Worm (Caenorhabditis elegans): ENCODE data around the gene hst-2.

Gene hst-2

DNA sequence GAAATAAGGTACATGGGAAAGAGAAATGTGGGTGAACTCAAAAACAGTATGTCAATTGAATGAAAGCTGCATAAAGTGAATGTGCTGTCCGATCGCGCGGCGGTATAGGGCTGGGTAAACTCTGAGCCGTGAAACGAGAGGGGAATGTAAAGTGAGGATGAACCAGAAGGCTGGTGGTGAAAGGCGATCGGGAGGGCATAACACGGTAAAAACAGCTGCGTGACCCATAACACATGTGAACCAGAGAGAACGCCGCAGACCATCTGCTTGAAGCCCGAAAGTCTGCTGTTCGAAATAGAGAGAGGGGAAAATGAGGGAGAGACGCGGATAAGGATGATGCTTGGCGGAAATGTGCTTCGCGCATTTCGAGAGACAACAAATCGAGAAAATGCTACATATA lies 3.5 kb upstream of the hst-2 start:
- TF ChIP-seq him-1 (tag; optimal IDR thresholded peaks at IDR 0.05): no peak
- no peak for TF ChIP-seq W03F9.2 (tag; optimal IDR thresholded peaks at IDR 0.05)
- no peak for TF ChIP-seq dao-5 (tag; optimal IDR thresholded peaks at IDR 0.05)

DNA sequence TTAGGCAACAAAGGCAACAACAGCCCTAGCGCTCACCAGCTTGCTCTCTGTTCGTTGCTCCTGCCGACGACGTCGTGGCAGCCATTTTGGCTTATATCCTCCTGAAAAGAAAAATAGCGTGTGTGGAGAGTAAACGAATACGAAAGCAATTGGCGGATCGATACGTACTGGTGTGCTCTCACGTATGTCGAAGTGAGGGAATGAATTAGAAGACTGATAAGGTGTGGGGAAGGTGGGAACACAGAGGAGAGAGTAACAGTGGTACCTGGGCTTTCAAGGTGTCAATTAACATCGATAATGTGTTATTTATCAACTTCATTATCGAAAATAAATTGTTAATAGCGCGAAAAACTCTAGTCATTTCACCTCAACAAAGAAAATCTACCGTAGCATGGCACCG lies 1.8 kb upstream of the hst-2 start, which contains the start of gene C34F6.5:
TSS of gene C34F6.5 (minus strand) at position 101 of the 400 bp plus-strand sequence.
- TF ChIP-seq him-1 (tag; optimal IDR thresholded peaks at IDR 0.05) (no peak), W03F9.2 (tag; optimal IDR thresholded peaks at IDR 0.05) (no peak), dao-5 (tag; optimal IDR thresholded peaks at IDR 0.05) (no peak)

DNA sequence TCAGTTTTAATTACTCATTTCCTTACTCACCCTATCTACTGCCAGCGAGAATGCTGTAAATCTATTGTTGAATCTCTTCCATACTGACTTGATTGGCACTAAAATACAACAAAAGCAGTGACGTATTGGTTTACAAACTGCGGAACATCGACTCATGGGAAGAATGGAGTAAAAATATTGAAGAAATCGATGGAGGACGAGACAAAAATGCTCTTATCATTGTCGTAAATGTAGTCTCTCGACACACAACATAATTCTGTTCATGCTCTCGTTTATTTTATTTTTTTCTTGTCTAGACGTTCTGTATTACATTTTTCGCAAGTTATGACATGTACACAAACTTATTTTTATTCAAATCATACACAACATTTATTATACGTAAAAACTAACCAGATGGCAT lies 3.2 kb downstream of the hst-2 start, which contains the start of gene C34F6.11:
TSS of gene C34F6.11 (minus strand) at position 160 of the 400 bp plus-strand sequence.
- TF ChIP-seq W03F9.2 (tag; optimal IDR thresholded peaks at IDR 0.05) (no peak), dao-5 (tag; optimal IDR thresholded peaks at IDR 0.05) (no peak), him-1 (tag; optimal IDR thresholded peaks at IDR 0.05) (no peak)

DNA sequence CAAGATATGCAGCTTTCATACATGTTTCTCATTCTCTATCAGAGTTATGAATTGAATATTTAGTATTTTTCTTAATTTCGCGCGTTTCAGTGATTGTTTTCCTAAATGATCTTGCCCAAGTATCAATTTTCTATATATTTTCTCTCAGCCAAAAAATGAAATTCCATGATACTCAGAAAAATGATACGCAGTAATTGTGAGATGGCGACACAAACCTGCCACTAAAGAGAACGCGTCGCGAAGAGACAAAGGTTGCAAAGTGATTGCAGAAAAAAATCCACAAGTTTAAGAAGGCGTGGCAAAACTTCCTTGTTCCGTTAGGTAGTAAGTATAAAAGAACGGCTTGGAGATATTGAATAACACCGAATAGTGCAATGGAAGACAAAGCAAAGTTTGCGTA lies 5.8 kb downstream of the hst-2 start, which contains the start of gene col-179:
TSS of gene col-179 (plus strand) at position 301 of the 400 bp plus-strand sequence.
- TF ChIP-seq him-1 (tag; optimal IDR thresholded peaks at IDR 0.05) (no peak), W03F9.2 (tag; optimal IDR thresholded peaks at IDR 0.05) (no peak), dao-5 (tag; optimal IDR thresholded peaks at IDR 0.05) (no peak)

DNA sequence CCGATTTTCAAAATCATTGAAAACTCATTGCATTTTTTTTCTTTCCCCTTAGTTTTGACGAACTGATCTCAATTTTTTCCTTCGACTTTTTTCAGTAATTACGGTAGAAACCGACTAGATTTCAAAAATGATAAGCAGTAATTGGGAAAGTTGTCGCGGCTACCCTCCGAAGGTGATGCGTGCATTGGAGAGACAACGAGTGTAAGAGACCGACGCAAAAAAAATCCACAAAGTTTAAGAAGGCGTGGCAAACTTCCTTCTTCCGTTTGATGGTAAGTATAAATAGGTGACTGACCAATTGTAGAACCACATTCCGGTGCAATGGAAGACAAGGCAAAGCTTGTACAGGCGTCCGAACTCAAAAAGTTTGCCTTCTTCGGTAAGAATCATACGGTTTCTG lies 7.8 kb downstream of the hst-2 start, which contains the start of gene col-178:
TSS of gene col-178 (plus strand) at position 301 of the 400 bp plus-strand sequence.
- no peak for TF ChIP-seq W03F9.2 (tag; optimal IDR thresholded peaks at IDR 0.05)
- no peak for TF ChIP-seq him-1 (tag; optimal IDR thresholded peaks at IDR 0.05)
- TF ChIP-seq dao-5 (tag; optimal IDR thresholded peaks at IDR 0.05): no peak

DNA sequence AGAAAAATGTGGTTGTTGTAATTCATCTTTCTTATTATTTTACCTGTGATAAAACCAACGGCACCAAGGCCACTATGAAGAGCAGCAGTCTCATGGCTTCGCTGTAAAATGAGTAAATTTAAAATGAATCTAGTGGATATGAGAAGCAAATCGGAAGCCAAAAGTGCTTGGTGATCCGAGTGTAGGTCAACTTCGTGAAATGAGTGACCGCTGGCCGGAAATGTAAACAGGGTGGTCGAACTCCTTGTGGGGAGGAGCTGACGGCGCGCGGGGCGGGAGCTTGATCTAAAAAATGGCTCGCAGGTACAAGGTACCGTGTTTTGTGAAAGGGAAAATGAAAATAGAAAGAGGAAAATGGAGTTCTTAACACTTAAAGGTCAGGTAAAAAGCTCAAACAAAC lies 10.2 kb downstream of the hst-2 start, which contains the start of gene C34F6.1:
TSS of gene C34F6.1 (minus strand) at position 101 of the 400 bp plus-strand sequence.
- TF ChIP-seq W03F9.2 (tag; optimal IDR thresholded peaks at IDR 0.05) (no peak), him-1 (tag; optimal IDR thresholded peaks at IDR 0.05) (no peak), dao-5 (tag; optimal IDR thresholded peaks at IDR 0.05) (no peak)

DNA sequence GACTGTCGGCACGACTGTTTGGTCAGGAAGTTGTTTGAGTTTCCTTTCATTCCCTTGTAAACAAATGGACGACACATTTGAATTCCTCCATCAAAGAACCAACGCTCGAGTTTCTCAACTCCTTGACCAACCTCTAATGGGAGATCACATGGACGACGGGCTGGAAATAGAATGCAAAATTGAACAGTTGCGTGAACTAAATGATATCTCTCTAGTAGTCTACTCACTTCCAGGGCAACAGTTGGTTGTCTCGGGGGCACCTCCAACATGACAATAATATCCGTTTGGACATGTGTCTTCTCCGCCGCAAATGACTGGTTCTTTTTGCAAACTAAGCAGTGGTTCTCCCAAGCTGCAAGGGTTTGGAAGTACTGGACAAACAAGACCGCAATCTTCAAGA lies 13.3 kb downstream of the hst-2 start:
- TF ChIP-seq him-1 (tag; optimal IDR thresholded peaks at IDR 0.05): no peak
- TF ChIP-seq dao-5 (tag; optimal IDR thresholded peaks at IDR 0.05): no peak
- TF ChIP-seq W03F9.2 (tag; optimal IDR thresholded peaks at IDR 0.05): no peak

DNA sequence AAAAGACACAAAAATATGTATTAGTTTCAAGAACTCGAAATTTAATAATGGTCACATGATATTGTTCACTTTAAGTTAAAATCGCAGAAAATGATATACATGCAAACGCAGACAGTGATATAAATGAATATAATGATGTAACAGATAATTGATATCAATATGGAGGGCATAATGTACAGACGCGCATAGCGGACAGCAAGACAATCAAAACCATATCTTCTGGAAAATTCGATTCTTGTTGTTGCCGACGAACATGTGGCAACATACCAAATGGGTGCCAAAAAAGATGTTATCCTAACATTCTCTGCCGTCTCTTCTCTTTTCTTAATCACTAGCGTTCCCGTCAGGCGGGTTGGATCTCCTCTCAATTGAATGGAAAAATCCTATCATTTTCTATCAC lies 16.5 kb downstream of the hst-2 start:
- no peak for TF ChIP-seq W03F9.2 (tag; optimal IDR thresholded peaks at IDR 0.05)
- no peak for TF ChIP-seq him-1 (tag; optimal IDR thresholded peaks at IDR 0.05)
- TF ChIP-seq dao-5 (tag; optimal IDR thresholded peaks at IDR 0.05): no peak

DNA sequence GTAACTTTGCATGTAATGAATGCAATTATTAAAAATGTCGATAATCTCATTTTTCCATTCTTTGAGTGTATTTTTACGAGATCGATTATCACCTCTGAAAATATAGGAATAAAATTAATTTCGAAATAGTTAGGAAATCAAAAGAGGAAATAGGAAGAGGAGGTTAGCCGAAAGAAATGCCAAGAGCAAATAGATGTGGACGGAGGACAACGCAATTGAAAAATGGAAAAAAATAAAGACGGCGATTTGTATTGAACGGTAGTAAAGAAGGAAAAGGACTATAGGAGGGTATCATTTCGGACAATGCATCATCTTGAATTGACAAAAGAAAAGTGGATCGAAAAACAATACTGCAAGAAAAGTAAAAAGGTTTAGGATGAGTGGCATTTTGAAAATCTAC lies 17.4 kb downstream of the hst-2 start, which contains the start of gene F13D2.1:
TSS of gene F13D2.1 (minus strand) at position 101 of the 400 bp plus-strand sequence.
- TF ChIP-seq him-1 (tag; optimal IDR thresholded peaks at IDR 0.05) (no peak), W03F9.2 (tag; optimal IDR thresholded peaks at IDR 0.05) (no peak), dao-5 (tag; optimal IDR thresholded peaks at IDR 0.05) (no peak)

DNA sequence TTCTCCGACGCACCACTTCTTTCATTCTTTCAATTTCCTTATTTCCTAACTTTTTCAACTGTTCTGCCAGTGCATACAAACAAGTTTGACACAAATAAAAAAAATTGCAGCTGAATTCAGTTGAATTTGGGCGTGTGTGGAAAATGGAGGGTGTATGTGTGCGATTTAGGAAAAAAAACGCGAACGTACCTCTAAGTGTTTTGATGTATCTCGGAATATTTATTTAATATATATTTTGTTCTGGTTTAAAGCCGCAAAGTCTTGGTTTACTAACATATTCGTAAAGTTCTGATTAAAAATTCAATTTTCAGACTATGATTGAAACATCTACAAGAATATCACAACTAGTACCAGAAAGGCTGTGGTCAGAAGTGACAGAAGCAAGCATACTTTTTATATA lies 21.5 kb downstream of the hst-2 start, which contains the start of gene gnrr-7:
TSS of gene gnrr-7 (plus strand) at position 301 of the 400 bp plus-strand sequence.
- no peak for TF ChIP-seq him-1 (tag; optimal IDR thresholded peaks at IDR 0.05)
- TF ChIP-seq W03F9.2 (tag; optimal IDR thresholded peaks at IDR 0.05): no peak
- TF ChIP-seq dao-5 (tag; optimal IDR thresholded peaks at IDR 0.05): no peak

DNA sequence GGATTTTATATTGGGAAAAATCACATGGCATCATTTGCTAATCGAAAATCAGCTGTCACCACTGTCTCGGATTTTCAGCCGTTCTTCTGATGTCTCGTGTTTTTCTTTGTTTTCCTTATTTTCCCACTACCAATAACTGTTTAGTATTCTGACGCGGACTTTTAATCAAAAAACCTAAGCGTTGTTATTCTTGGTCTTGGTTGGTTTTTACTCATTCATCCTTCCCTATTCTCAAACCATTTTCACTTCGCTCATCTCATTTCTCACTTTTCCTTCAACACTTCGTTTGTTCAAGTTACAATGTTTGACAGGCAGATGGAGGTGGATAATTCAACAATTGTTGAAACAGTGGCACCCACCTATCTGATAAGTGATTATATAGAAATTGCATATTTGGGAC lies 28.4 kb downstream of the hst-2 start, which contains the start of gene gnrr-6:
TSS of gene gnrr-6 (plus strand) at position 301 of the 400 bp plus-strand sequence.
- TF ChIP-seq W03F9.2 (tag; optimal IDR thresholded peaks at IDR 0.05): no peak
- no peak for TF ChIP-seq him-1 (tag; optimal IDR thresholded peaks at IDR 0.05)
- TF ChIP-seq dao-5 (tag; optimal IDR thresholded peaks at IDR 0.05): no peak

DNA sequence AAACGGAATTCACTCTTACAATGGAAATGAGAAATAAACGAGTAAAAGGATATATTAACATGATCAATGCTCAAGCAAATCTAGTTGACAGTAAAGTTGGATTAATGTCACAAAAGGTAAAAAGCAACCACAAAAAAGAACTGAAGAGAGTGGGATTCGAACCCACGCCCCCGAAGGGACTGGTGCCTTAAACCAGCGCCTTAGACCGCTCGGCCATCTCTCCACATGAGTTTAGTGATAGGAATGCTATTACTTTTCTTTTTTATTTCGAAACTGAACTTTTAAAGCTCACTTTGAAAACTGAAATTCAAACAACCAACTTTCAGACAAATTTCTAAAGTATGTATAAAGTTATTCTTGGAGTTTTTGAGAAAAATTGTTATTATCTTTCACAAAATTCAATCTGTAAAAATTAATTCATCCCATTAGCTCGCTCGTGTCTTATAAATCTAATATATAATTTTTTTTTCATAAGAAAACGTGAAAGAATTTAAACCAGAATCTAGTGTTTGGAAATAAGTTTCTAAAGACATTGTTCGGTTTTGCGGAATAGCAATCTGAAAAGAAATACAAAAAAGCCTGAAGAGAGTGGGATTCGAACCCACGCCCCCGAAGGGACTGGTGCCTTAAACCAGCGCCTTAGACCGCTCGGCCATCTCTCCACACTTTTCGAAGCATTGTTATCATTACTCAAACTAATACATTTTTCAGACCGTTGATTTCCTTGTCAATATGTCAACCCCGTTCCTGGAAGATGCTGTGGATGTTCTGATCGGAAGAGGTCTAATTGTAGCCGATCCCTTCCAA lies 44.0 kb downstream of the hst-2 start:
- TF ChIP-seq dao-5 (tag; optimal IDR thresholded peaks at IDR 0.05) (no peak), W03F9.2 (tag; optimal IDR thresholded peaks at IDR 0.05) (no peak), him-1 (tag; optimal IDR thresholded peaks at IDR 0.05) (no peak)

DNA sequence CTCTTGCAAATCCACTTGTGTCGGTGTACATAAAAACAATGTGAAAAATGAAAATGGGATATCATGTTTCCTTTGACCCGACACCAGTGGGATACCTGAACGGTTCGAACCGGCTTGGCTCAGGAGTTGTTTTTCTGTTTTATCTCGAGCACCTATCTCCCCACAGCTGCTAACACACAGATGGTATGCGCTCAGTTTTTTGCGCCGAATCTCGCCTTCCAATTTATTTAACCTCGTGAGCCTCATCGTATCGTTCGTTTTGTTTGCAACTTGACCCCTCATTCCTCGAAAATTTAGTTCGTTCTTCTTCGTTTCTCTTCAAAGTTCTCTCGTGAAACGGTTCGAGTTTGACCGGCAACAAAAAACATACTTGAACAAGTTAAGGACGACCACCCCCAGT lies 46.4 kb downstream of the hst-2 start, which contains the start of gene C05C9.1:
TSS of gene C05C9.1 (plus strand) at position 301 of the 400 bp plus-strand sequence.
- TF ChIP-seq him-1 (tag; optimal IDR thresholded peaks at IDR 0.05) (no peak), W03F9.2 (tag; optimal IDR thresholded peaks at IDR 0.05) (no peak), dao-5 (tag; optimal IDR thresholded peaks at IDR 0.05) (no peak)

Data from whole organism, L4/young adult.